Worm (Caenorhabditis elegans): ENCODE measurements around the gene F55B11.4.

The F55B11.4 gene

ce11 chrIV:14464065-14464567 is 33.4 kb upstream of the F55B11.4 start, which contains the start of gene dld-1 (continued):
- TF ChIP-seq Y55F3AM.14 (GFP tag; optimal IDR thresholded peaks at IDR 0.05) = peak; percentile 46
- no peak for TF ChIP-seq nhr-23 (tag; optimal IDR thresholded peaks at IDR 0.05)
- no peak for TF ChIP-seq aly-2 (tag; optimal IDR thresholded peaks at IDR 0.05)
- peak; percentile 93 for TF ChIP-seq F13H6.1 (tag; optimal IDR thresholded peaks at IDR 0.05)
- TF ChIP-seq sma-3 (GFP tag; optimal IDR thresholded peaks at IDR 0.05) = peak; percentile 95
- TF ChIP-seq unc-39 (tag; optimal IDR thresholded peaks at IDR 0.05) = no peak
- no peak for TF ChIP-seq ztf-11 (tag; optimal IDR thresholded peaks at IDR 0.05)

- TF ChIP-seq ZK546.5 (tag; optimal IDR thresholded peaks at IDR 0.05) = no peak
- TF ChIP-seq crh-2 (tag; optimal IDR thresholded peaks at IDR 0.05) = peak; percentile 39
- TF ChIP-seq nhr-129 (tag; optimal IDR thresholded peaks at IDR 0.05) = peak; percentile 27
- peak; percentile 16 for TF ChIP-seq gmeb-1 (tag; optimal IDR thresholded peaks at IDR 0.05)
- no peak for TF ChIP-seq sma-3 (GFP tag; optimal IDR thresholded peaks at IDR 0.05)
- peak; percentile 88 for TF ChIP-seq fos-1 (tag; optimal IDR thresholded peaks at IDR 0.05)
- no peak for TF ChIP-seq lin-13 (GFP tag; optimal IDR thresholded peaks at IDR 0.05)
These were observed 25.9 kb upstream of the F55B11.4 start, which contains the start of gene nspg-9 for ce11 chrIV:14456667-14457066. TSS of gene nspg-9 (plus strand) at chrIV:14456900.

- TF ChIP-seq unc-39 (tag; optimal IDR thresholded peaks at IDR 0.05) (no peak), Y55F3AM.14 (GFP tag; optimal IDR thresholded peaks at IDR 0.05) (no peak), nhr-129 (tag; optimal IDR thresholded peaks at IDR 0.05) (peak; percentile 69), lin-11 (tag; optimal IDR thresholded peaks at IDR 0.05) (no peak), mab-5 (tag; optimal IDR thresholded peaks at IDR 0.05) (no peak), elt-1 (tag; optimal IDR thresholded peaks at IDR 0.05) (no peak), lin-13 (GFP tag; optimal IDR thresholded peaks at IDR 0.05) (peak; percentile 24), ZK546.5 (tag; optimal IDR thresholded peaks at IDR 0.05) (no peak), ceh-16 (tag; optimal IDR thresholded peaks at IDR 0.05) (no peak), crh-2 (tag; optimal IDR thresholded peaks at IDR 0.05) (peak; percentile 38), sma-9 (GFP tag; optimal IDR thresholded peaks at IDR 0.05) (peak; percentile 59), sma-9 (tag; optimal IDR thresholded peaks at IDR 0.05) (no peak), nhr-23 (tag; optimal IDR thresholded peaks at IDR 0.05) (no peak), mbf-1 (tag; optimal IDR thresholded peaks at IDR 0.05) (no peak), sma-3 (GFP tag; optimal IDR thresholded peaks at IDR 0.05) (peak; percentile 41), egl-27 (tag; optimal IDR thresholded peaks at IDR 0.05) (no peak), nhr-12 (tag; optimal IDR thresholded peaks at IDR 0.05) (no peak), snpc-4 (tag; optimal IDR thresholded peaks at IDR 0.05) (peak; percentile 89), lsy-2 (tag; optimal IDR thresholded peaks at IDR 0.05) (no peak), F13H6.1 (tag; optimal IDR thresholded peaks at IDR 0.05) (peak; percentile 36), elt-3 (tag; optimal IDR thresholded peaks at IDR 0.05) (no peak), unc-62 (GFP tag; optimal IDR thresholded peaks at IDR 0.05) (no peak), nhr-10 (tag; optimal IDR thresholded peaks at IDR 0.05) (no peak), ztf-4 (tag; optimal IDR thresholded peaks at IDR 0.05) (no peak), nhr-11 (tag; optimal IDR thresholded peaks at IDR 0.05) (no peak), mdl-1 (tag; optimal IDR thresholded peaks at IDR 0.05) (no peak), nhr-21 (tag; optimal IDR thresholded peaks at IDR 0.05) (peak; percentile 52), ceh-82 (tag; optimal IDR thresholded peaks at IDR 0.05) (no peak), lin-39 (tag; optimal IDR thresholded peaks at IDR 0.05) (no peak), nhr-25 (tag; optimal IDR thresholded peaks at IDR 0.05) (peak; percentile 38), nhr-237 (tag; optimal IDR thresholded peaks at IDR 0.05) (no peak), peb-1 (tag; optimal IDR thresholded peaks at IDR 0.05) (no peak), R02D3.7 (tag; optimal IDR thresholded peaks at IDR 0.05) (no peak), skn-1 (tag; optimal IDR thresholded peaks at IDR 0.05) (no peak), unc-55 (GFP tag; optimal IDR thresholded peaks at IDR 0.05) (no peak), gmeb-1 (tag; optimal IDR thresholded peaks at IDR 0.05) (peak; percentile 24)
These were observed 14.6 kb upstream of the F55B11.4 start for ce11 chrIV:14445191-14445795.

All from whole organism, L2 larva.